Worm (Caenorhabditis elegans): Measurements from ENCODE around the gene npp-16.

The npp-16 gene

ce11 chrIII:11892939-11893338 is 22.8 kb upstream of the npp-16 start, which contains the start of gene Y56A3A.41:
Gene Y56A3A.41 (minus strand): TSS chrIII:11893039.
- no peak for TF ChIP-seq nhr-111 (GFP tag; optimal IDR thresholded peaks at IDR 0.05)
- TF ChIP-seq F26F4.8 (GFP tag; conservative IDR thresholded peaks at IDR 0.05), result no peak
- TF ChIP-seq lin-13 (GFP tag; optimal IDR thresholded peaks at IDR 0.05), result no peak
- no peak for TF ChIP-seq cey-2 (tag; optimal IDR thresholded peaks at IDR 0.05; ENCODE audit: borderline replicate concordance, insufficient read depth)

ce11 chrIII:11895504-11895903 is 20.2 kb upstream of the npp-16 start:
- no peak for TF ChIP-seq mxl-2 (GFP tag; conservative IDR thresholded peaks at IDR 0.05)
- no peak for TF ChIP-seq madf-9 (GFP tag; conservative IDR thresholded peaks at IDR 0.05)
- no peak for TF ChIP-seq D1046.2 (GFP tag; IDR thresholded peaks at IDR 0.05)
- TF ChIP-seq pqm-1 (tag; optimal IDR thresholded peaks at IDR 0.05), result no peak
- no peak for TF ChIP-seq attf-4 (tag; optimal IDR thresholded peaks at IDR 0.05)
- TF ChIP-seq tag-97 (GFP tag; IDR thresholded peaks at IDR 0.05), result no peak
- no peak for TF ChIP-seq rbr-2 (tag; optimal IDR thresholded peaks at IDR 0.05)
- TF ChIP-seq ceh-28 (tag; optimal IDR thresholded peaks at IDR 0.05), result peak; percentile 3

ce11 chrIII:11896652-11897051 is 19.1 kb upstream of the npp-16 start:
- TF ChIP-seq F10B5.3 (tag; optimal IDR thresholded peaks at IDR 0.05) (no peak), nhr-41 (GFP tag; IDR thresholded peaks at IDR 0.05) (no peak)

- no peak for TF ChIP-seq aly-2 (tag; optimal IDR thresholded peaks at IDR 0.05)
- TF ChIP-seq F49E8.2 (tag; optimal IDR thresholded peaks at IDR 0.05; ENCODE audit: borderline replicate concordance), result no peak
- TF ChIP-seq sdz-12 (GFP tag; optimal IDR thresholded peaks at IDR 0.05), result no peak
- no peak for TF ChIP-seq F44E2.7 (GFP tag; IDR thresholded peaks at IDR 0.05)
- no peak for TF ChIP-seq Y105C5A.15 (GFP tag; IDR thresholded peaks at IDR 0.05)
- TF ChIP-seq ZK546.5 (tag; optimal IDR thresholded peaks at IDR 0.05), result no peak
Measured at ce11 chrIII:11898169-11898568, 17.6 kb upstream of the npp-16 start, which contains the start of gene tsen-2. Gene tsen-2 (minus strand): TSS chrIII:11898269.

- TF ChIP-seq ztf-11 (tag; optimal IDR thresholded peaks at IDR 0.05), result no peak
- no peak for TF ChIP-seq pqm-1 (tag; optimal IDR thresholded peaks at IDR 0.05)
- TF ChIP-seq ceh-28 (tag; optimal IDR thresholded peaks at IDR 0.05), result no peak
- no peak for TF ChIP-seq snpc-4 (tag; optimal IDR thresholded peaks at IDR 0.05)
- no peak for TF ChIP-seq lir-3 (tag; optimal IDR thresholded peaks at IDR 0.05)
- no peak for TF ChIP-seq lin-15B (tag; optimal IDR thresholded peaks at IDR 0.05)
- TF ChIP-seq madf-5 (GFP tag; IDR thresholded peaks at IDR 0.05), result no peak
- no peak for TF ChIP-seq tag-97 (GFP tag; IDR thresholded peaks at IDR 0.05)
- TF ChIP-seq F49E8.2 (tag; optimal IDR thresholded peaks at IDR 0.05; ENCODE audit: borderline replicate concordance), result no peak
- TF ChIP-seq lin-1 (GFP tag; IDR thresholded peaks at IDR 0.05), result no peak
- no peak for TF ChIP-seq daf-19 (GFP tag; conservative IDR thresholded peaks at IDR 0.05)
- TF ChIP-seq lim-7 (GFP tag; IDR thresholded peaks at IDR 0.05), result no peak
- no peak for TF ChIP-seq unc-130 (GFP tag; optimal IDR thresholded peaks at IDR 0.05)
- no peak for TF ChIP-seq spr-1 (tag; optimal IDR thresholded peaks at IDR 0.05)
- no peak for TF ChIP-seq pha-4 (GFP tag; IDR thresholded peaks at IDR 0.05)
- no peak for TF ChIP-seq pha-4 (tag; optimal IDR thresholded peaks at IDR 0.05)
- TF ChIP-seq mep-1 (tag; optimal IDR thresholded peaks at IDR 0.05), result no peak
- no peak for TF ChIP-seq hlh-30 (tag; optimal IDR thresholded peaks at IDR 0.05; ENCODE audit: insufficient read depth)
- TF ChIP-seq saeg-2 (GFP tag; IDR thresholded peaks at IDR 0.05), result no peak
Measured at ce11 chrIII:11900022-11900421, 15.7 kb upstream of the npp-16 start.
